Worm (Caenorhabditis elegans): ENCODE data around the gene F40G9.7.

Gene F40G9.7

DNA sequence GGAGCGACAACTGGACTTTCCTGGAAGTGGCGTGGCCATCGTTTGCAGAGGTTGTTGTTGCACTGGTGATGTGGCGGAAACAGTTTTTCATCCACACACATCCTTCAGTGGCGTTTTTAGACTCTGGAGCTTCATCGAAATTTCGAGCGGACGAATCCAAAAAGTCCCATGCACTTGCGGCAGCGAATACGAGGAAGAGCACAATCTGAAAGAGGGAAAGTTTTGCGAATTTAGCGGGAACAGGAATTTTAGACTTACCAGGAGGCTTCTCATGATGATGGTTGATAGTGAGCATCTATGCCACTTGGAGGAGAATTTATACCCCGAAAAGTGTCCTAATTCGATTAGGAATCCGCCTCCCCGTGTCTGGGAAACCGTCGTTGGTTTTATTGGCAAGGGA lies 12.2 kb downstream of the F40G9.7 start, which contains the start of gene F40G9.14:
Gene F40G9.14, minus strand, starts transcription at position 101 of the 400 bp plus-strand sequence.
- TF ChIP-seq lim-6 (tag; optimal IDR thresholded peaks at IDR 0.05) (no peak), ztf-16 (tag; optimal IDR thresholded peaks at IDR 0.05) (no peak), fkh-10 (GFP tag; optimal IDR thresholded peaks at IDR 0.05) (no peak), unc-55 (GFP tag; optimal IDR thresholded peaks at IDR 0.05) (no peak), C08G9.2 (tag; optimal IDR thresholded peaks at IDR 0.05) (no peak), elt-4 (tag; optimal IDR thresholded peaks at IDR 0.05) (no peak), T23F11.4 (GFP tag; optimal IDR thresholded peaks at IDR 0.05) (no peak), elt-2 (tag; optimal IDR thresholded peaks at IDR 0.05) (no peak), unc-86 (tag; optimal IDR thresholded peaks at IDR 0.05) (no peak), ceh-19 (GFP tag; optimal IDR thresholded peaks at IDR 0.05) (no peak), ceh-2 (tag; optimal IDR thresholded peaks at IDR 0.05) (no peak), ama-1 (optimal IDR thresholded peaks at IDR 0.05) (no peak)

ce11 chrIII:178126-178525 lies 12.6 kb downstream of the F40G9.7 start:
- TF ChIP-seq madf-2 (tag; optimal IDR thresholded peaks at IDR 0.05) (peak; percentile 23), ceh-45 (GFP tag; IDR thresholded peaks at IDR 0.05) (no peak), dve-1 (tag; optimal IDR thresholded peaks at IDR 0.05) (no peak), ceh-34 (tag; optimal IDR thresholded peaks at IDR 0.05) (no peak), ceh-48 (tag; optimal IDR thresholded peaks at IDR 0.05) (no peak)

ce11 chrIII:179123-179592 lies 13.7 kb downstream of the F40G9.7 start, which contains the start of gene F40G9.6:
F40G9.6 (plus strand) TSS chrIII:179542.
- TF ChIP-seq hlh-30 (tag; optimal IDR thresholded peaks at IDR 0.05; ENCODE audit: insufficient read depth) (peak; percentile 25), sox-2 (GFP tag; IDR thresholded peaks at IDR 0.05) (peak; percentile 51), ref-2 (tag; optimal IDR thresholded peaks at IDR 0.05) (peak; percentile 38), K09A11.1 (tag; optimal IDR thresholded peaks at IDR 0.05; ENCODE audit: insufficient read depth) (no peak), tbx-2 (tag; optimal IDR thresholded peaks at IDR 0.05) (peak; percentile 13), ceh-34 (tag; optimal IDR thresholded peaks at IDR 0.05) (peak; percentile 13), ceh-45 (GFP tag; IDR thresholded peaks at IDR 0.05) (no peak), ceh-2 (tag; optimal IDR thresholded peaks at IDR 0.05) (no peak), ceh-19 (GFP tag; optimal IDR thresholded peaks at IDR 0.05) (no peak)

DNA sequence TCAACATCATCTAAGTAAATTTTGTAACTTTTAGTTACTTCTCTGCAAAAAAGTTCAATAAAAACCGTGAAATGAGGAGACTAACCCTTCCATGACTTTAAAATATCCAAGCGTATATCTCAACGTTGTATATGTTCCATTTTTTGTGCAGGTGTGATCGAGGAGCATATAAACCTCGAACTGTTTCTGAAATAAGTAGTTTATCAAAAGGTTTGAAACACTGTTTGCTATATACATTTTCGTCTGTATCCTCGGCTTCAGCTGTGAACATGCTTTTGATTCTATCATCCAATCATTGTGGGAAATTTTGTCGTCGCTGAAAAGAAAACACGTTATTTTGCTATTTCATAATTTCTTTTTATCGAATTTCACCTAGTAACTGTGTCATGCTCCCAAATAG lies 15.5 kb downstream of the F40G9.7 start, which contains the start of gene F40G9.5:
Gene F40G9.5, plus strand, starts transcription at position 301 of the 400 bp plus-strand sequence.
- no peak for TF ChIP-seq ceh-30 (tag; optimal IDR thresholded peaks at IDR 0.05)
- no peak for TF ChIP-seq tbx-7 (tag; optimal IDR thresholded peaks at IDR 0.05)
- TF ChIP-seq ref-2 (tag; optimal IDR thresholded peaks at IDR 0.05), result no peak
- no peak for TF ChIP-seq hlh-6 (tag; optimal IDR thresholded peaks at IDR 0.05)
- no peak for TF ChIP-seq T23F11.4 (GFP tag; optimal IDR thresholded peaks at IDR 0.05)
- no peak for TF ChIP-seq unc-3 (GFP tag; conservative IDR thresholded peaks at IDR 0.05)
- TF ChIP-seq unc-3 (tag; optimal IDR thresholded peaks at IDR 0.05), result no peak
- TF ChIP-seq pat-9 (tag; optimal IDR thresholded peaks at IDR 0.05), result no peak
- no peak for TF ChIP-seq hlh-15 (tag; optimal IDR thresholded peaks at IDR 0.05)
- no peak for TF ChIP-seq ceh-6 (GFP tag; optimal IDR thresholded peaks at IDR 0.05)
- no peak for TF ChIP-seq sox-2 (GFP tag; IDR thresholded peaks at IDR 0.05)

DNA sequence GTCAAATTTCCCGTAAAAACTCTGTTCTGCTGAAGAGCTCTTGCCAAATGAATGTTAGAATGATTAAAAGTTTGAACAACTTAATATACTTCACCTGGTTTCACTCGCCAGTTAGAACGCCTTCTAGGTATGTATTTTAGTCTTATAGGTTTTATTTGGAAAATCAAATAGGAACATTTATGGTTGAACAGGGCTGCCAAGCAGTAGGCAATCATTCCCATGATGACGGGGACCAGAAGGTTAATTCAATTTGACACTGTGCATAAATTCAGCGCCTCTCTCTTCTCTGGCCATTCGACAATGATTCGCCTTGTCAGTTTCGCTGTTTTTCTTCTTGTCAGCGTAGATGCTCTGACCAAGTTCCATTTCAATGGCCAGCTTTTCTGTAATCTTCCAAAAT lies 16.6 kb downstream of the F40G9.7 start, which contains the start of gene F40G9.15:
Gene F40G9.15, plus strand, starts transcription at position 301 of the 400 bp plus-strand sequence.
- TF ChIP-seq sdc-2 (tag; optimal IDR thresholded peaks at IDR 0.05) (no peak), pax-1 (tag; optimal IDR thresholded peaks at IDR 0.05) (no peak), eyg-1 (tag; optimal IDR thresholded peaks at IDR 0.05) (no peak), fax-1 (tag; optimal IDR thresholded peaks at IDR 0.05) (no peak), ceh-22 (tag; optimal IDR thresholded peaks at IDR 0.05) (no peak), ceh-48 (tag; optimal IDR thresholded peaks at IDR 0.05) (no peak), ceh-24 (tag; optimal IDR thresholded peaks at IDR 0.05) (no peak), ama-1 (optimal IDR thresholded peaks at IDR 0.05) (no peak)
